Worm (Caenorhabditis elegans) whole organism, dauer: ENCODE results near the gene fat-3.
"Not testable (repeated sequence)": the region's sequence is repeated elsewhere in the genome, so short reads cannot be mapped to it uniquely, and the experiment has no call there.

Experiments used
- unc-62 ChIP-seq: sonication (generic microtip); optimal IDR thresholded peaks from 2 replicates; lab custom pipeline; 2017; ENCODE audit warnings: missing biosample characterization, missing genetic modification reagents, missing genetic modification characterization

fat-3 gene

DNA sequence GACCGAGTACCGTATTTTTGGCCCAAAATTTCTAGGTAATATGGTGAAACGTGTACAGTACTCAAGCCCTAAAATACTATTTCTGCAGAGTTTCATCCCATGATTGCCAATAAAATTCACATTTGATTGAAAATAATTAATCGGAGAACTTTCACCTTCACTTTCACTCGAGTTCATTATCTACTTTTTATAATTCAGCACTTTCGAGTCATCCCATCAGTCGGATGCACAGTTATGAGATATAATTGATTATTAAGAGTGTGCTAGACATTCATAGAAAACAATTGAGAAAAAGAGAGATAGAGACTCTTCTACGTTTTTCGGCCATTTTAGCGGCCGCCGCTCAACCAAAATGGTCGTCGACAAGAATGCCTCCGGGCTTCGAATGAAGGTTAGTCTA, at the start of gene fat-3:
fat-3 (plus strand) TSS at position 313 of the 400 bp plus-strand sequence.
- no peak for TF ChIP-seq unc-62 (GFP tag; lab: Kevin White, UChicago)

DNA sequence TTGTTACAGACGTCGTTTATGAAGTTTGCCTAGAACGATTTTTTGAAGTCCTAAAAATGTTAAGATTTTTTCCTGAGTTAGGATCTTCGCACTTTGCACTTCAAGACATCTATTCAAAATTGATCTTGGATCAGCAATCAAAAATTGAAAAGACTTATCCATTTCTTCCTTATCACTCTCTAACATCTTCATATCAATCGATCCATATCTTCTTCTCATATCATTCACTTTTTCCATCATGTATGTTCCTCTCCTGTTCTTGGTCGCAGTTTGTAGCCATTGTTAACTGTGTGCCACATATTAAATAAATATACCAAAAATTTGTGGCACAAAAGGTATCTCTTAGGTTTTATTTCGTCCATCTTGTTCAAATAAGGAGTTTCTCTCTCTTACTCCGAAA, 47.1 kb upstream of the fat-3 start:
- TF ChIP-seq unc-62 (GFP tag; lab: Kevin White, UChicago): no peak

DNA sequence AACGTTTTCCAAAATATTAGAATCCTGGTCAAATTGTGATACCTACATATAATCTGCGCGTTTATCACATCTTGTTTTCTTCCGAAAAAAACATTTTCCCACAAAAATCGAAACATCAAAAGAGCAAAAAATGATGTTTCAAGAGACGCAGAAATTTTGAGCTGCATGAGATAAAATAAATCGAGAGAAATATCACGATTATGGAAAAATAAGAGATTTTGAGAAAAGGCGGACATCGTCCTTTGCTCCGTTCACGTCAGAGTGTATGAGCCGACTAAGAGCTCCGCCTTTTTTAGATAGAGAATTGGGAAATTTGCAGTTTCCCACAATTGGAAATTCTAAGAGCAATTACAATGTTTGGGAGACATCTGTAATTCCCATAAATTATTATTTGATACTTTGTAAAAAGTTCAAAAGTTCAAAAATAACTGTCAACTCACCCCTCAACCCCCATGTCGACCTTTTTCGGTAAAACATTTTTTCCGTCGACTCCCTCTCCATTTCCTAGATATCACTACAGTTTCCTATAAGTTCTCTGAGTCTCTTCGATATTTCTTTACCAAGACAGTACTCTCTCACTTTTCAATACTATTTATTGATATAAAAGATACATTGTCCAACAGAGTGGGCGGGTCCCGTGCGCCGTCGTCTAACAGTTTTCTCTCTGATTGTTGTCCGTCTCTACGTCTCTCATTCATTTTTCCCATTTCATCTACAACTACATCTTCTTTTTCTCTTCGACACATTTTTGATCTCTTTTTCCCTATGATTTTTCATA, 46.0 kb upstream of the fat-3 start:
- no peak for TF ChIP-seq unc-62 (GFP tag; lab: Kevin White, UChicago)

DNA sequence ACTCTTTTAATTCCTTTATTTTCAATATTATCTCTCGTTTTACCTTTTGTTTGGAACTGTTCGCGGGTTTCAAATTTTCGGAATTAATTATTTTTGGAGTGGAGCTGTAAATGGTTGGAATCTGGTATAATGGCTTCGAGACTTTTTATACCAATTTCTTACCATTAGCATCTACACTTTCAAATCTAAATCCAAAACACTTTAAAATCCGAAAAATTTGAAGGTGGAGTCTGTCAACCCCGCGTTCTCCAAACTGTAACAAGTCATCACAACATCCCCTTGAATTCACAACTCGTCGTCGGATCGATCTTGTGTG, 45.4 kb upstream of the fat-3 start, which contains the start of gene nhr-97:
nhr-97 (plus strand) TSS at position 217 of the 316 bp plus-strand sequence.
- TF ChIP-seq unc-62 (GFP tag; lab: Kevin White, UChicago): no peak

DNA sequence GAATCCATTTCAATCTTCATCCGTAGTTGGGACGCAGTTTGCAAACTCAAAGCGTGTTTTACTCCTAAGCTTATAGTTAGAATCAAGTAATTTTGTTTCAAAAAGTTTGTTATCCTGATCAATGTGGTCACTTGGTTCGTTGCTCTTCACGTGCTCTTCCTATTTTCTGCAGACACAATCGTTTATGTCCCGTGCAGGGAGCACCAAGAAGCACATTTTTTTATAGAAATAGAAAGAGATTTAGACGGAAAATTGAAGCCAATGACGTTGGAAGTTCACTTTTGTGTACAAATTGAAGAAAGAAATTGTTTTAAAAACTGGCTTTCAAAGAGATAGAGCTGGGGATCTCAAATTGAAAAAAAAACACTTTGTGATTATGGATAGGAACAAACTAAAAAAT, 41.1 kb upstream of the fat-3 start:
- TF ChIP-seq unc-62 (GFP tag; lab: Kevin White, UChicago): no peak

DNA sequence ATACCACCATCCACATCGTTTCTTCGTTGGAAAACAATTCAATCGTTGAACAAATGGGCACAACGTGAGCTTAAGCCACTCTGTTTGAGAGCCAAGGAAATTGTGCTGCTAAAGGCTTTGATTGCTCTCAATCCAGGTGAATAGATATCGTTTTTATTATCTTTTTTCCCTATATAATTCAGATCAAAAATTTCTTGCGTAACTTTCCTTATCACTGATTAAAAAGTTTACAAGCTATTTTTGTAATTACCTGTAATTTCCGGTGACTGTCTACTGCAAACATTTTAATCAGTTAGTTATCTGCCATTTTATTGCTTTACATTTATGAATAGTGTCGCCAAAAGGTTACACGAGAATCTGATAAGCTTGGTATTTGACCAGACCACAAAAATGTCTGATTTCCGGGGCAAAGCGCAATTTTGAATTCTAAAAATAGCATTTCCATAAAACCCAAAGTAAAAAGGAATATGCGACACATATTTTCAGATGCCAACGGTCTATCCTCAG, 40.1 kb upstream of the fat-3 start:
- no peak for TF ChIP-seq unc-62 (GFP tag; lab: Kevin White, UChicago)

DNA sequence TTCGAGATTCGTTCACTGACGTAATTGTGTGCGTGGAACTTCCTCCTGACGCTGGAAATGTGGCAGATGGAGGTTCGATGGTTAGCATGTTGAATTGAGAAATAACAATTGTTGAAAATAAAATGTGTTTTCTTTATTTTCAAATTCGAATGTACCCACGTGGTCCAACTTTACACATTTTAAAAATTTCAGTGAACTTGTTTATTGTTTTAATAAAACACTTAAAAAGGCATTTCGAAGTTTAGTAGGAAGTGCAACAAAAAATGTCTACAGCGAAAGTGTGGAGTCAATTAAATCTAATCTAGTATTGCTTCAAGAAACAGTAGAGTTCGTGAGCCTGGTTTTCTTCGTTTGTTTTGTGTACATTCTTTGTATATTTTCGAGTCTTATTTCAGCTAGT, 36.6 kb upstream of the fat-3 start, which contains the start of gene ssp-36:
ssp-36 (minus strand) TSS at position 101 of the 400 bp plus-strand sequence.
- TF ChIP-seq unc-62 (GFP tag; lab: Kevin White, UChicago): no peak

DNA sequence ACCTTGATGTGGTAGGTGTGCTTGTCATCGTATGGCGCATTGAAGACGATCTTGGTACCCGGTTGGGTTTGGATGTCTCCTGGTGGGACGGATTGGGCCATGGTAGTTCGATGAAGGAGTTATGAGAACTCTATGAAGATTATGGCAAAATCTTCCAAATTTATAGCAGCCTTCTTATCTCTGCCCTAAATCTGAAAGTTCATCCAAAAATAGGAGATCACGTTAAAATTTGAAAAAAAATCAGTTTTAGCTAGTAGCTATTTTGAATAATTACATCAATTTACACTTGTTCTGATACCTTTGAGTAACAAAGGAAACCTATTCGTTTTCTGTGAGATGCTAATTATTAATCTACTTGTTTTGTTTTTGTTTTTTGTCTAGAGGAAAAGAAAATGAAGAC, 35.8 kb upstream of the fat-3 start, which contains the start of gene msp-79:
msp-79 (minus strand) TSS at position 101 of the 400 bp plus-strand sequence.
- not testable (repeated sequence) for TF ChIP-seq unc-62 (GFP tag; lab: Kevin White, UChicago)

DNA sequence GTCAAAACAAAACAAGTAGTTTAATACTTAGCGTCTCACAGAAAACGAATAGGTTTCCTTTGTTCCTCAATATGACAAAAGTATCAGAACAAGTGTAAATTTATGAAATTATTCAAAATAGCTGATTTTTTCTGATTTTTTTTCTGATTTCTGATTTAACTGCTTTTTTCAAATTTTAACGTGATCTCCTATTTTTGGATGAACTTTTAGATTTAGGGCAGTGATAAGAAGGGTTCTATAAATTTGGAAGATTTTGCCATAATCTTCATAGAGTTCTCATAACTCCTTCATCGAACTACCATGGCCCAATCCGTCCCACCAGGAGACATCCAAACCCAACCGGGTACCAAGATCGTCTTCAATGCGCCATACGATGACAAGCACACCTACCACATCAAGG, 33.1 kb upstream of the fat-3 start, which contains the start of gene msp-78:
msp-78 (plus strand) TSS at position 301 of the 400 bp plus-strand sequence.
- not testable (repeated sequence) for TF ChIP-seq unc-62 (GFP tag; lab: Kevin White, UChicago)

DNA sequence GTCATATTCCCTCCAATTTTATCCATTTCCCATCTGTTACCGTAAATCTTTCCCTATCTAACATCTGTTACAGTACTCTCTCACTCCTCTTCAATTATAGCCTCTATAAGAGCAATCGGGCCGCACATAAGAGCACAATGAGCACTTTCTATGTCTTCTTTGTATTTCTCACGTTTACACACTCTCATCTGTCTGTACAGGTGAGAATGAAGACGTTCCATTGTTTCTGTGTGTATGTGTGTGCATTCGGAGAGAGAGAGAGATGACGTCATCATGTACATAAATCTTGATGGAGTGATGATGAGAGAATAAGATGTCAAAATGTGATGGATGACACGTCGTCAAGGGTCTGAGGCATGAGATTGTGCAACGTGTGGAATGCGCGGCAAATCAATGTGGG, 32.0 kb upstream of the fat-3 start:
- TF ChIP-seq unc-62 (GFP tag; lab: Kevin White, UChicago): no peak

DNA sequence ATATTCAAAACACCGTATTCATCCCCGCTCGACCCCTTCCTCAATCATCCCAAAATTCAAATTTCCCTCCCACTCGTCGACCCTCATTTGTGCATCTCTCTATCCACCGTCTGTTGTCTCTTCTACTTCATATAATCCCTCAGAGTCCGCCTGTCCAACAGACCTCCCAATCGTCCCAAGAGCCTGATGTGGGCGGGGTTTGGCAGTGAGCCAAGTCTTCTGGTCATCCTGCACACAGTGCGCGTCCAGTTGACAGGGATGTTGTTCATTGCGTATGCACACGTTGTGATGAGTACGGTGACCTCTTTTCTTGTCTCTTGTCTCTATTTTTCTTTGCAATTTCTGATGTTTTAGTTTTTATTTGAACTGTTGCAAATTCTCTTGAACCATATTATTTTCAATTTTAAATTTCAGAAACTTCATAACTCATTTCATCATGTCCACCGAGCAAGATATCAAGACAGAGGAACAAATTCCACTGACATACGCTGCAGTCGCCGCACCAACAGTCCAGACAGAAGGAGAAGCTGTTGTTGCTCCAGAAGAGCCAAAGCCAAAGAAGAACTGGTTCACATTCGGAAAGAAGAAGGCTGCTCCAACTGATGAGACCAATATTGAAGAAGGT, 30.6 kb upstream of the fat-3 start, which contains the start of gene cav-1:
cav-1 (plus strand) TSS at position 415 of the 625 bp plus-strand sequence.
- TF ChIP-seq unc-62 (GFP tag; lab: Kevin White, UChicago): no peak

DNA sequence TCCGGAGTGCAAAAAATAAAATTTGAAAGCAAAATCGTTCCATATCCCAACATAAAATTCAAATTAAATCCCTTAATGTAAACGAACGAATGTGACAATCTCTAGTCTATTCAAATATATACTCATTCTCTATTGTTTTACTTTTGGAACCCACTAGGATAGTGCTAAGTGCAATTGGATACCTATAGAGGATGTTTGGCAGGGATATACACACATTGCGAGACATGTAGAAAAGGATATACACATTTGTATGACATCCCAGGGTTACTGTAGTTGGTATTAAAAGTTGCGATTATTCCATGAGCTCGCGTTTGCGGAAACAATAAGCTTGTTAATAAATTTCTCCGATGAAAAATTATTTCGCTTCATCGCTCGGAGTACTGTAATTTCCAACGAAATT, 29.4 kb upstream of the fat-3 start:
- no peak for TF ChIP-seq unc-62 (GFP tag; lab: Kevin White, UChicago)

DNA sequence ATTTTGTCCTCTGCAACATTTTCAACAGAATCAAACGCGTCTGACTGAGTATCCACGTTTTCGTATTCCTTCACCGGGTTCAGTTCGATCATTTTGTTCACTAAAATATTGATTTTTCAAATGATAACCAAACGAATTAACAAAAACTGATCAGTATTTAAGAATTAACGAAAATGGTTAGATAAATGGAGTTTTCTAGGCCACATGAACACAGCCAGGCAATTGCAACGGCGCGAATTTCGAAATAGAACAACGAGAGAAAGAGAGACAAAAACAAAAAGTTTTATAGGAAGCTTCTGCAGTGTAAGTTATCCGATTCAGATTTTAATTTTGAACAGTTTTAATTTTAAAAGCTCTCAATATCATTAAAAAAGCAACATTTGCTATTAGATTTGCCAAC, 25.3 kb upstream of the fat-3 start, which contains the start of gene sna-2:
sna-2 (minus strand) TSS at position 100 of the 400 bp plus-strand sequence.
- TF ChIP-seq unc-62 (GFP tag; lab: Kevin White, UChicago): no peak

DNA sequence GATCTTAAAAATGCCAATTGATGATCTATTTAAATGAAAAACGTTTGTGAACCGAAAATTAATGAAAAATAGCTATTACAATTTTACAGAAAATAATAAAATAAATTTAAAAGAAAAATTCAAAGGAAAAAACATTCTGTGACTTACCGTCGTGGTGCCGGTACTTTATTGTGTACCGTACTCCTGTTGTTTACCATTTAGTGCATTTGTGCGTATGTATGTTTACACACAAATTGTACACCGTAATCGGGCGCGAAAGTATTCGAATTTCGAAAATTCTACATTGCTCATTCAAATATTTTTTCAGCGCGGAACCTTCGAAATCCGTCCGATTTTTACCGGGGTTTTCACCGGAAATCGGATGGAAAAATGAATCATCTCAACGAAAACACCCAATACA, 24.8 kb upstream of the fat-3 start, which contains the start of gene T13F2.6:
T13F2.6 (plus strand) TSS at position 306 of the 400 bp plus-strand sequence.
- no peak for TF ChIP-seq unc-62 (GFP tag; lab: Kevin White, UChicago)

DNA sequence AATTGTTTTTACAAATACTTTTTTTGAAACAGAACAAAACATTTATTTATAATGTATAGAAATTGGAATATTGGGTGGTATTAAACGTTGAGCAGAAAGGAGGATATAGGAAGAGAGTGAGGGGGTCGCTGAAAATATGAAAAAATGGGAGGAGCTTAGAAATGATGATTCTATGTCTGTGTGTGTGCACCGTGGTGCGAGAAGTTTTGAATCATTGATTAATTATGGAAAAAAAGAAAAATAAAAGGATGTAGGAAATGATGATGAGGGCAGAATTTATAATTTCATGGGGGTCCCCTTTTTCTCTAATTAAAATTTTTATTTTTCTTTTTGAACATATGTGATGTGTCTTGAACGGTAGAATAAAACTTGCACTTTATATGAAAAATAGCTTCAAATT, 18.1 kb upstream of the fat-3 start, which contains the start of gene sre-4:
sre-4 (minus strand) TSS at position 101 of the 400 bp plus-strand sequence.
- no peak for TF ChIP-seq unc-62 (GFP tag; lab: Kevin White, UChicago)

DNA sequence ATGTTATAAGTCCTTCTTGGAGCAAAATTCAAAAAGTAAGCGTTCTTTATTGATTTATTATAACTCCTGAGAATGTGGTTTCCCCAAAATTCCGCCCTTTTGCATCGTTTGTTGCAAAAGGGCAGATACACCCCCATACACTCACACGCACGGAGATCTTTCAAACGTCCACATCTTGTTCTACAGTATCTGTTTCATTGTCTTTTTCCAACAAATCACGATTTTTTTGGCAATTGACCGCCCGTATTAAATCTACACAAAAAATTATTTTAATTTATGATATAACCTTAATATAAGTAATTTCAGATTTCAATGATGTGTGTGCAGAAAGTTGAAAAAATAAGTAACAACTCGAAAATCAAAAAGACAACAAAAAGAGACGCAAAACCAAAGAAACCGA, 13.3 kb upstream of the fat-3 start, which contains the start of gene T13F2.4:
T13F2.4 (plus strand) TSS at position 301 of the 400 bp plus-strand sequence.
- TF ChIP-seq unc-62 (GFP tag; lab: Kevin White, UChicago): no peak
